Worm (Caenorhabditis elegans) whole organism, L2 larva: ENCODE measurements around the gene H29C22.1.

Source experiments
- R02D3.7 ChIP-seq: fragments of 150-350 bp; optimal IDR thresholded peaks from 2 replicates; lab custom pipeline; 2014; ENCODE audit warnings: missing biosample characterization, missing genetic modification characterization
- ZK546.5 ChIP-seq: sonication (generic microtip); optimal IDR thresholded peaks from 2 replicates; lab custom pipeline; 2017; ENCODE audit warnings: missing biosample characterization, missing genetic modification characterization
- aly-2 ChIP-seq: fragments of 150-350 bp; optimal IDR thresholded peaks from 2 replicates; lab custom pipeline; 2014; ENCODE audit warnings: missing biosample characterization, missing genetic modification characterization
- ama-1 ChIP-seq: fragments of 150-350 bp; optimal IDR thresholded peaks from 2 replicates; lab custom pipeline; 2018; ENCODE audit warnings: inconsistent platforms
- ceh-16 ChIP-seq: fragments of 150-350 bp; optimal IDR thresholded peaks from 2 replicates; lab custom pipeline; 2014; ENCODE audit warnings: missing biosample characterization, missing genetic modification characterization
- elt-3 ChIP-seq: sonication (generic microtip); optimal IDR thresholded peaks from 2 replicates; lab custom pipeline; 2017; ENCODE audit warnings: missing biosample characterization, missing genetic modification characterization
- fos-1 ChIP-seq: fragments of 150-350 bp; optimal IDR thresholded peaks from 2 replicates; lab custom pipeline; 2014; ENCODE audit warnings: missing biosample characterization, missing genetic modification characterization
- lin-13 ChIP-seq: fragments of 150-350 bp; optimal IDR thresholded peaks from 2 replicates; lab custom pipeline; 2014; ENCODE audit warnings: missing biosample characterization, missing genetic modification reagents, missing genetic modification characterization
- lin-39 ChIP-seq: fragments of 150-350 bp; optimal IDR thresholded peaks from 2 replicates; lab custom pipeline; 2014; ENCODE audit warnings: missing biosample characterization, missing genetic modification reagents, missing genetic modification characterization
- nhr-237 ChIP-seq: fragments of 150-350 bp; optimal IDR thresholded peaks from 2 replicates; lab custom pipeline; 2014; ENCODE audit warnings: missing biosample characterization, missing genetic modification characterization
- snpc-4 ChIP-seq: fragments of 150-350 bp; optimal IDR thresholded peaks from 2 replicates; lab custom pipeline; 2014; ENCODE audit warnings: missing biosample characterization, missing genetic modification characterization
- unc-39 ChIP-seq: fragments of 150-350 bp; optimal IDR thresholded peaks from 2 replicates; lab custom pipeline; 2014; ENCODE audit warnings: missing biosample characterization, missing genetic modification characterization
- zag-1 ChIP-seq: fragments of 150-350 bp; optimal IDR thresholded peaks from 2 replicates; lab custom pipeline; 2014; ENCODE audit warnings: missing biosample characterization, missing genetic modification characterization

DNA sequence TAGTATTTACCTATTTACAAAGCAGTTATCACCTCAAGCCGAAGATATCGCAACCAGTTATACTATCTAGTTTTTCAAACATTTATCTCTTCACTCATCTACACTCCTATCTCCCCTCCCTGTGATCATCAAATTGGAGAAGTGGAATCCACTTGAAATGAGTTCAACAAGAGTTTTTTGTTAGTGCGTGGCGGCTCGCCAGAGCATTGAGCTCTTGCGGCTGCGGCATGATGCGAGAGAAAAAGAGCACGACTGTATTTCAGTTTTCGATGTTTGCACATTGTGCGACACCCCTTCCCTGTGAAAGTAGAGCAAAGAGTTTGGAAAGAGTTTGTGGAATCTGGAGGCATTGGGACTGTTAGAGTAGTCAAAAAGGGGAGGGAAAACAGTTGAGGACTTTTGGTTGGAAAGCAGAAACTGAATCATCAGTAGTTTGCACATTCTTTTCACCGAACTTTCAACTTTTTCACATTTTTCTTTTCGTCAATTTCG, 19.6 kb upstream of the H29C22.1 start, which contains the start of gene T20B5.2:
- no peak for TF ChIP-seq ama-1 (lab: Kevin White, UChicago)
- no peak for TF ChIP-seq nhr-237 (tag; lab: Kevin White, UChicago)
- no peak for TF ChIP-seq aly-2 (tag; lab: Kevin White, UChicago)
- TF ChIP-seq ceh-16 (tag; lab: Kevin White, UChicago): no peak
- no peak for TF ChIP-seq unc-39 (tag; lab: Kevin White, UChicago)
- no peak for TF ChIP-seq snpc-4 (tag; lab: Kevin White, UChicago)
- TF ChIP-seq zag-1: no peak
- TF ChIP-seq ZK546.5 (tag; lab: Kevin White, UChicago): no peak
- TF ChIP-seq R02D3.7 (tag; lab: Kevin White, UChicago): no peak
- TF ChIP-seq elt-3 (tag; lab: Kevin White, UChicago): no peak
- no peak for TF ChIP-seq lin-13 (GFP tag; lab: Kevin White, UChicago)
- no peak for TF ChIP-seq fos-1 (tag; lab: Kevin White, UChicago)
- TF ChIP-seq lin-39 (tag; lab: Kevin White, UChicago): no peak
